Fruit fly (Drosophila melanogaster) whole organism, pupa: Measurements from ENCODE around the gene CG9609.

Experiments used
- CG12605 ChIP-seq: fragments of 200-800 bp; sonication (Bioruptor generic); IDR thresholded peaks from 2 replicates; pipeline ENCODE4 v1.3.6; 2022; ENCODE audit warnings: missing biosample characterization, missing genetic modification characterization
- CG14655 ChIP-seq: fragments of 200-800 bp; sonication (Bioruptor generic); optimal IDR thresholded peaks from 3 replicates; lab custom pipeline; 2017; ENCODE audit warnings: mild to moderate bottlenecking, missing biosample characterization, missing genetic modification reagents, missing genetic modification characterization
- CG15710 ChIP-seq: fragments of 200-800 bp; sonication (Bioruptor generic); optimal IDR thresholded peaks from 2 replicates; lab custom pipeline; 2018; ENCODE audit warnings: missing biosample characterization, mild to moderate bottlenecking, missing genetic modification characterization, moderate library complexity
- CG17806 ChIP-seq: fragments of 200-800 bp; sonication (Bioruptor generic); optimal IDR thresholded peaks from 2 replicates; lab custom pipeline; 2018; ENCODE audit warnings: missing biosample characterization, mild to moderate bottlenecking, missing genetic modification characterization, moderate library complexity
- CG4496 ChIP-seq: fragments of 200-800 bp; sonication (Bioruptor generic); IDR thresholded peaks from 3 replicates; pipeline ENCODE4 v1.3.6; 2022; ENCODE audit warnings: missing biosample characterization, missing genetic modification characterization
- CG8301 ChIP-seq: fragments of 200-800 bp; sonication (Bioruptor generic); optimal IDR thresholded peaks from 2 replicates; lab custom pipeline; 2018; ENCODE audit warnings: missing biosample characterization, mild to moderate bottlenecking, missing genetic modification characterization
- CG9948 ChIP-seq: fragments of 200-800 bp; sonication (Bioruptor generic); optimal IDR thresholded peaks from 2 replicates; lab custom pipeline; 2018; ENCODE audit warnings: missing biosample characterization, mild to moderate bottlenecking, missing genetic modification characterization, moderate library complexity
- EcR ChIP-seq: fragments of 200-800 bp; sonication (Bioruptor generic); optimal IDR thresholded peaks from 3 replicates; lab custom pipeline; 2019; ENCODE audit warnings: missing biosample characterization, missing genetic modification characterization, mild to moderate bottlenecking, moderate library complexity, missing genetic modification reagents
- Pif1A ChIP-seq: fragments of 200-800 bp; sonication (Bioruptor generic); optimal IDR thresholded peaks from 3 replicates; lab custom pipeline; 2016; ENCODE audit warnings: missing biosample characterization, missing genetic modification characterization
- Snoo ChIP-seq: fragments of 200-800 bp; sonication (Bioruptor generic); optimal IDR thresholded peaks from 3 replicates; lab custom pipeline; 2017; ENCODE audit warnings: missing biosample characterization, mild to moderate bottlenecking, missing genetic modification characterization, inconsistent platforms
- gl ChIP-seq: fragments of 200-800 bp; sonication (Bioruptor generic); optimal IDR thresholded peaks from 2 replicates; lab custom pipeline; 2018; ENCODE audit warnings: missing biosample characterization, mild to moderate bottlenecking, missing genetic modification characterization

DNA sequence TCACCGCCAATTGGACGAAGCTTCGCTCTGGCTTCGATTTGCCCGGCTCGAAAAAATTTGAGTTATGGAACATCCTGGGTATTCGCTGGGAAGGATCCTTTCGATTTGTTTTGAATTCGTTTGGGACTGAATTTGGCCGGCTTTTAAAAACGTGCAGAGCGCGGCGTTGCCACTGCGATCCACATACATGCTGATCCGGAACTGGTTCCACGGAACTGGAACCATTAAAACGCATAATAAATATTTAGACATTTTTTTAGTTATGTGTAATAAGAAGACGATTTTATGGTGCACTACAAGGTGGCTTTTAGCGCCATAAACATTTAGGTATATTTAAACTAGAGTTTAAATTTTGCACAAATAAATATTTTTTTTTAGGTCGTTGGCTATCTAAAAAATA is 4.2 kb upstream of the CG9609 start, which contains the start of gene Rrp45:
- TF ChIP-seq CG8301 (tag; lab: Kevin White, UChicago) (no peak), CG14655 (GFP tag; lab: Kevin White, UChicago) (no peak), CG9948 (tag; lab: Kevin White, UChicago) (no peak), CG17806 (no peak), EcR (no peak), Snoo (tag; lab: Kevin White, UChicago) (no peak), CG4496 (GFP tag; lab: Robert Waterston, UW) (no peak), gl (tag; lab: Kevin White, UChicago) (no peak), Pif1A (GFP tag; lab: Kevin White, UChicago) (no peak), CG15710 (no peak), CG12605 (GFP tag; lab: Robert Waterston, UW) (no peak)
